Worm (Caenorhabditis elegans): Measurements from ENCODE around the gene clec-130.

The clec-130 gene

ce11 chrII:3567576-3567975, 5.8 kb upstream of the clec-130 start:
- peak; percentile 19 for TF ChIP-seq fax-1 (tag; optimal IDR thresholded peaks at IDR 0.05)
- TF ChIP-seq Y22D7AL.16 (tag; optimal IDR thresholded peaks at IDR 0.05), result peak; percentile 41
- TF ChIP-seq ref-2 (tag; optimal IDR thresholded peaks at IDR 0.05), result peak; percentile 8
- TF ChIP-seq ceh-19 (GFP tag; optimal IDR thresholded peaks at IDR 0.05), result peak; percentile 25
- TF ChIP-seq lin-11 (tag; optimal IDR thresholded peaks at IDR 0.05), result peak; percentile 38
- peak; percentile 55 for TF ChIP-seq pat-9 (tag; optimal IDR thresholded peaks at IDR 0.05)
- TF ChIP-seq nhr-232 (tag; optimal IDR thresholded peaks at IDR 0.05), result peak; percentile 30
- peak; percentile 55; the same call in 1 of the 2 replicates for TF ChIP-seq ceh-45 (GFP tag; IDR thresholded peaks at IDR 0.05)
- TF ChIP-seq hlh-15 (tag; optimal IDR thresholded peaks at IDR 0.05), result peak; percentile 43
- peak; percentile 55 for TF ChIP-seq fkh-6 (tag; optimal IDR thresholded peaks at IDR 0.05)
- TF ChIP-seq dve-1 (tag; optimal IDR thresholded peaks at IDR 0.05), result peak; percentile 23
- TF ChIP-seq sdc-2 (tag; optimal IDR thresholded peaks at IDR 0.05), result peak; percentile 20
- peak; percentile 46 for TF ChIP-seq syd-9 (tag; optimal IDR thresholded peaks at IDR 0.05)
- peak; percentile 2 for TF ChIP-seq F13H6.1 (tag; optimal IDR thresholded peaks at IDR 0.05)
- TF ChIP-seq eyg-1 (tag; optimal IDR thresholded peaks at IDR 0.05), result peak; percentile 60
- TF ChIP-seq C08G9.2 (tag; optimal IDR thresholded peaks at IDR 0.05), result peak; percentile 42
- peak; percentile 55 for TF ChIP-seq gmeb-2 (tag; optimal IDR thresholded peaks at IDR 0.05)
- TF ChIP-seq ztf-16 (tag; optimal IDR thresholded peaks at IDR 0.05), result peak; percentile 25
- peak; percentile 4 for TF ChIP-seq tbx-2 (tag; optimal IDR thresholded peaks at IDR 0.05)
- TF ChIP-seq unc-3 (GFP tag; conservative IDR thresholded peaks at IDR 0.05), result peak; percentile 40; the same call in 1 of the 2 replicates
- peak; percentile 42 for TF ChIP-seq unc-3 (tag; optimal IDR thresholded peaks at IDR 0.05)
- TF ChIP-seq che-1 (tag; optimal IDR thresholded peaks at IDR 0.05), result peak; percentile 49
- TF ChIP-seq sox-4 (tag; optimal IDR thresholded peaks at IDR 0.05), result peak; percentile 42
- TF ChIP-seq ceh-6 (GFP tag; optimal IDR thresholded peaks at IDR 0.05), result peak; percentile 70
- TF ChIP-seq hlh-6 (tag; optimal IDR thresholded peaks at IDR 0.05), result peak; percentile 61
- TF ChIP-seq zip-5 (tag; optimal IDR thresholded peaks at IDR 0.05), result peak; percentile 12
- TF ChIP-seq K09A11.1 (tag; optimal IDR thresholded peaks at IDR 0.05; ENCODE audit: insufficient read depth), result peak; percentile 12
- TF ChIP-seq C38D4.7 (GFP tag; optimal IDR thresholded peaks at IDR 0.05), result peak; percentile 37
- peak; percentile 34 for TF ChIP-seq unc-86 (tag; optimal IDR thresholded peaks at IDR 0.05)

ce11 chrII:3569118-3569517, 4.2 kb upstream of the clec-130 start, which contains the start of gene clec-127:
Gene clec-127, minus strand, starts transcription at chrII:3569218.
- TF ChIP-seq ceh-6 (GFP tag; optimal IDR thresholded peaks at IDR 0.05), result no peak

ce11 chrII:3570927-3571538, 2.3 kb upstream of the clec-130 start, which contains the start of the genes clec-128 and clec-129:
Gene clec-128, minus strand, starts transcription at chrII:3571027.
Gene clec-129, plus strand, starts transcription at chrII:3571488.
- no peak for TF ChIP-seq ama-1 (optimal IDR thresholded peaks at IDR 0.05)
- TF ChIP-seq ceh-14 (tag; optimal IDR thresholded peaks at IDR 0.05), result no peak
- no peak for TF ChIP-seq ceh-30 (tag; optimal IDR thresholded peaks at IDR 0.05)
- no peak for TF ChIP-seq pros-1 (tag; optimal IDR thresholded peaks at IDR 0.05)
- no peak for TF ChIP-seq hlh-13 (GFP tag; optimal IDR thresholded peaks at IDR 0.05)
- TF ChIP-seq syd-9 (tag; optimal IDR thresholded peaks at IDR 0.05), result no peak
- no peak for TF ChIP-seq elt-2 (tag; optimal IDR thresholded peaks at IDR 0.05)
- no peak for TF ChIP-seq fkh-6 (tag; optimal IDR thresholded peaks at IDR 0.05)
- TF ChIP-seq npax-4 (tag; optimal IDR thresholded peaks at IDR 0.05), result no peak
- no peak for TF ChIP-seq hlh-15 (tag; optimal IDR thresholded peaks at IDR 0.05)
- TF ChIP-seq sox-4 (tag; optimal IDR thresholded peaks at IDR 0.05), result no peak
- no peak for TF ChIP-seq ceh-6 (GFP tag; optimal IDR thresholded peaks at IDR 0.05)
- TF ChIP-seq tbx-2 (tag; optimal IDR thresholded peaks at IDR 0.05), result no peak
- TF ChIP-seq tbx-7 (tag; optimal IDR thresholded peaks at IDR 0.05), result no peak
- no peak for TF ChIP-seq pha-4 (tag; optimal IDR thresholded peaks at IDR 0.05)
- no peak for TF ChIP-seq nhr-11 (tag; optimal IDR thresholded peaks at IDR 0.05)
- TF ChIP-seq eyg-1 (tag; optimal IDR thresholded peaks at IDR 0.05), result no peak
- no peak for TF ChIP-seq ceh-18 (tag; optimal IDR thresholded peaks at IDR 0.05)
- no peak for TF ChIP-seq lim-6 (tag; optimal IDR thresholded peaks at IDR 0.05)
